Worm (Caenorhabditis elegans): Measurements from ENCODE around the gene srh-233.

The srh-233 gene

DNA sequence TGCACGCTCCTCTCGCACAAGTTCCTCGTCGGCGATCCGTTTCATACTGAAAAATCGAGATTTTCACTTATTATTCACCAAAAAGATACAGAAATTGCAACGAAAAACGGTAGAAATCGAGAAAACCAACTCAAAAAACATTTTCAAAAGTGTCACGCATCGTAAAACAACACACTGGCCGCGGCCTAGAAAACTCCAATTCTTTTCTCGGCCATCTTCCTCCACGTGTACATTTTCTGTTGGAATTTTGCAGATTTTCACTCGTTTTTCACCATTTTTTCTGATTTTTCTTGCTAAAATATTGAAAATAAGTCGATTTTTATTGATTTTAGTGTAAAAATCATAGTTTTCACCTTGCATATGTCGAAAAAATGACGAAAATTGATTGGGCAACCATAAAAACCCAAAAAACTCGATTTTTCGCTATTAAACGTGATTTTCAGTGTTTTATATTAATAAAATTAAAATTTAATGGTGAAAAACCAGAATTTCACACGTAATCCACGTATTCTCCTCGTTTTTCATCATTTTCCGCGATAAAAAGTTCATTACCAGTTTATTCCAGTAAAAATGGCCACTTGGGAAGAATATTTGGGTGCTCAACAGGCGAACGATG is 41.6 kb downstream of the srh-233 start, which contains the start of the genes dcs-1 and sec-23 (continued):
- TF ChIP-seq snu-23 (GFP tag; optimal IDR thresholded peaks at IDR 0.05) = peak; percentile 19

DNA sequence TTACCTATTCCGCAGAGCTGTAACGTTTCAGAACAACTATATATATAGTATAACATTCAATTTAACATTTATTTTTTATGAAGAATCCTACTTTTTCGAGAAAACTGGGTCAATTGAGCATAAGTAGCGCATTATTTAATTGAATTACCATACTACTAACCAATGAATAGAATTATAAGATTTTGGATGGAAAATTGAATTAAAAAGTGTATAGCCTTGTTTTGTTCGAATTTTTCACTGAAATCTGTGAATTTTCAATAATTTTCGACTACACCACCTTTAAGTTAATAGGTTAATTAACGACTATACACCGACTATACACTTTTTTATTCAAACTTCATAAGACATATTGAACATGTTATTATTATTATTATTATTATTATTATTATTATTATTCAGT is 44.8 kb downstream of the srh-233 start:
- TF ChIP-seq nhr-76 (tag; optimal IDR thresholded peaks at IDR 0.05) = no peak
- no peak for TF ChIP-seq fkh-10 (GFP tag; optimal IDR thresholded peaks at IDR 0.05)
- no peak for TF ChIP-seq elt-2 (tag; optimal IDR thresholded peaks at IDR 0.05)
- TF ChIP-seq lsy-2 (tag; optimal IDR thresholded peaks at IDR 0.05) = no peak
- peak; percentile 90 for TF ChIP-seq ceh-8 (GFP tag; optimal IDR thresholded peaks at IDR 0.05)

DNA sequence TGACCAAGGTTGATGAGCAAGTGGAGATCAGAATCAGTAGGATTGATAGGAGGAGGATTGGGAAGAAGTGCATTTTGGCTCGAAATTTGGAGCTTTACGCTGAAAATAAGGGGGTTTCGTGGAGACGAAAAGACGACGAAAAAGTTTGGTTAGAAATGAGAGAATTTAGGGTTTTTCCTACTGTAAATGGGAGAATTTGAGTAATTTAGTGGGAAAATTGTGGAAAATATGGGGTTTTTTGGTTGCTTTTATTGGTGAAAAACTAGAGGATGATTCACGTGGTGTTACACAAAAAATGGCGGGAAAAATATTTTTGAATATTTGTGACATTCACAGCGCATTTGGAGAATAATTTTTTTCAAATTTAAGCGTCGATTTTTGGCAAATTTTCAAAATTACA is 45.7 kb downstream of the srh-233 start, which contains the start of gene nlp-69:
nlp-69 (minus strand) TSS at position 101 of the 400 bp plus-strand sequence.
- TF ChIP-seq efl-3 (GFP tag; optimal IDR thresholded peaks at IDR 0.05) = no peak

DNA sequence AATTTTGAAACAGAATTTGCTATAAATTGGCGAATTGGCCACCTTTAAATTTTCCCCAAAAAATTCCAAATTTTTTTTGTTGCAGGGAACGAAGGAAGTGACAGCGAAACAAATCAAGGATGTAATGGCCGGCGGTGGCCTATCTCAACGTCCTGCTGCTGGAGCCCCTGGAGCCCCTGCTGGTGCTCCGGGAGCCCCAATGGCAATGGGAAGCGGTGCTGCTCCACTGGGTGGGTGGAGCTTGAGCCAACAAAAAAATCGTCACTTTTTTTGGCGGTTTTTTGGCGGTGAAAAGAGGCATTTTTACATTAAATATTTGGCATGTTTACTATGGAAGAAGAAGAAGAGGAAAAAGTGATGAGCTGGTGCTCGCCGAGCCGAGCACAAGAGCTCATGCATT is 48.0 kb downstream of the srh-233 start:
- TF ChIP-seq C16A3.4 (tag; optimal IDR thresholded peaks at IDR 0.05) (no peak), ztf-4 (tag; optimal IDR thresholded peaks at IDR 0.05) (no peak), nhr-19 (GFP tag; conservative IDR thresholded peaks at IDR 0.05) (no peak), zip-4 (GFP tag; optimal IDR thresholded peaks at IDR 0.05) (no peak), isw-1 (GFP tag; IDR thresholded peaks at IDR 0.05) (no peak), alr-1 (tag; optimal IDR thresholded peaks at IDR 0.05; ENCODE audit: borderline replicate concordance) (no peak), unc-130 (tag; optimal IDR thresholded peaks at IDR 0.05) (no peak), sup-37 (GFP tag; optimal IDR thresholded peaks at IDR 0.05) (no peak), mab-9 (GFP tag; IDR thresholded peaks at IDR 0.05) (no peak), aha-1 (tag; optimal IDR thresholded peaks at IDR 0.05) (no peak), ceh-90 (tag; optimal IDR thresholded peaks at IDR 0.05) (no peak), egl-13 (tag; optimal IDR thresholded peaks at IDR 0.05) (no peak), lir-3 (tag; optimal IDR thresholded peaks at IDR 0.05; ENCODE audit: poor library complexity) (no peak), ceh-63 (GFP tag; optimal IDR thresholded peaks at IDR 0.05) (no peak), fkh-10 (GFP tag; optimal IDR thresholded peaks at IDR 0.05) (no peak), pag-3 (tag; optimal IDR thresholded peaks at IDR 0.05; ENCODE audit: borderline replicate concordance, insufficient read depth) (no peak), C34B4.2 (tag; optimal IDR thresholded peaks at IDR 0.05) (no peak), aly-2 (tag; optimal IDR thresholded peaks at IDR 0.05) (no peak), unc-62 (GFP tag; optimal IDR thresholded peaks at IDR 0.05) (no peak)
